Fruit fly (Drosophila melanogaster) whole organism, prepupa: ENCODE results near the gene tkv.

Experiments used
- Blimp-1 ChIP-seq: fragments of 200-800 bp; sonication (Bioruptor generic); optimal IDR thresholded peaks from 3 replicates; lab custom pipeline; 2017; ENCODE audit warnings: missing biosample characterization, missing genetic modification characterization, mild to moderate bottlenecking, moderate library complexity, missing genetic modification reagents
- CG10631 ChIP-seq: fragments of 200-800 bp; sonication (Bioruptor generic); optimal IDR thresholded peaks from 2 replicates; lab custom pipeline; 2016; ENCODE audit warnings: missing biosample characterization, missing genetic modification characterization
- CG10669 ChIP-seq: fragments of 200-800 bp; sonication (Bioruptor generic); optimal IDR thresholded peaks from 3 replicates; lab custom pipeline; 2018; ENCODE audit warnings: missing biosample characterization, mild to moderate bottlenecking, missing genetic modification characterization, moderate library complexity
- CG11294 ChIP-seq: fragments of 200-800 bp; sonication (Bioruptor generic); IDR thresholded peaks from 2 replicates; pipeline ENCODE4 v1.3.6; 2022; ENCODE audit warnings: missing biosample characterization, missing genetic modification characterization
- CG11762 ChIP-seq: fragments of 200-800 bp; sonication (Bioruptor generic); optimal IDR thresholded peaks from 3 replicates; lab custom pipeline; 2016; ENCODE audit warnings: missing biosample characterization, missing genetic modification characterization; ENCODE audit not compliant: insufficient read depth
- CG11902 ChIP-seq: fragments of 200-800 bp; sonication (Bioruptor generic); optimal IDR thresholded peaks from 3 replicates; lab custom pipeline; 2016; ENCODE audit warnings: missing biosample characterization, missing genetic modification characterization
- CG15336 ChIP-seq: fragments of 200-800 bp; sonication (Bioruptor generic); IDR thresholded peaks from 2 replicates; pipeline ENCODE4 v1.3.6; 2022; ENCODE audit warnings: missing biosample characterization, missing genetic modification characterization
- CG1621 ChIP-seq: fragments of 200-800 bp; sonication (Bioruptor generic); optimal IDR thresholded peaks from 3 replicates; lab custom pipeline; 2018; ENCODE audit warnings: missing biosample characterization, mild to moderate bottlenecking, missing genetic modification characterization
- CG16779 ChIP-seq: fragments of 200-800 bp; sonication (Bioruptor generic); optimal IDR thresholded peaks from 3 replicates; lab custom pipeline; 2017; ENCODE audit warnings: missing biosample characterization, mild to moderate bottlenecking, missing genetic modification characterization
- CG3032 ChIP-seq: fragments of 200-800 bp; optimal IDR thresholded peaks from 2 replicates; lab custom pipeline; 2019; ENCODE audit warnings: missing biosample characterization, mild to moderate bottlenecking, missing genetic modification characterization, moderate library complexity
- CG31627 ChIP-seq: fragments of 200-800 bp; sonication (Bioruptor generic); optimal IDR thresholded peaks from 3 replicates; lab custom pipeline; 2016; ENCODE audit warnings: missing biosample characterization, missing genetic modification characterization
- CG34406 ChIP-seq: fragments of 200-800 bp; sonication (Bioruptor generic); optimal IDR thresholded peaks from 3 replicates; lab custom pipeline; 2016; ENCODE audit warnings: missing biosample characterization, missing genetic modification characterization
- CG3919 ChIP-seq: fragments of 200-800 bp; sonication (Bioruptor generic); optimal IDR thresholded peaks from 3 replicates; lab custom pipeline; 2016; ENCODE audit warnings: missing biosample characterization, missing genetic modification characterization
- CG4318 ChIP-seq: fragments of 200-800 bp; sonication (Bioruptor generic); optimal IDR thresholded peaks from 3 replicates; lab custom pipeline; 2017; ENCODE audit warnings: missing biosample characterization, mild to moderate bottlenecking, missing genetic modification characterization
- CG6808 ChIP-seq: fragments of 200-800 bp; sonication (Bioruptor generic); optimal IDR thresholded peaks from 3 replicates; lab custom pipeline; 2017; ENCODE audit warnings: missing biosample characterization, missing genetic modification characterization, mild to moderate bottlenecking, moderate library complexity, missing genetic modification reagents
- CG6854 ChIP-seq: fragments of 200-800 bp; sonication (Bioruptor generic); optimal IDR thresholded peaks from 2 replicates; lab custom pipeline; 2017; ENCODE audit warnings: missing biosample characterization, mild to moderate bottlenecking, missing genetic modification characterization
- CG7368 ChIP-seq: fragments of 200-800 bp; sonication (Bioruptor generic); optimal IDR thresholded peaks from 3 replicates; lab custom pipeline; 2016; ENCODE audit warnings: missing biosample characterization, missing genetic modification characterization
- CG8119 ChIP-seq: fragments of 200-800 bp; sonication (Bioruptor generic); IDR thresholded peaks from 3 replicates; pipeline ENCODE4 v1.3.6; 2022; ENCODE audit warnings: missing biosample characterization, missing genetic modification characterization
- CG8319 ChIP-seq: fragments of 200-800 bp; sonication (Bioruptor generic); optimal IDR thresholded peaks from 3 replicates; lab custom pipeline; 2016; ENCODE audit warnings: missing biosample characterization, missing genetic modification characterization
- CG8632 ChIP-seq: fragments of 200-800 bp; sonication (Bioruptor generic); optimal IDR thresholded peaks from 3 replicates; lab custom pipeline; 2016; ENCODE audit warnings: missing biosample characterization, missing genetic modification characterization
- Eip75B ChIP-seq: fragments of 200-800 bp; sonication (Bioruptor generic); optimal IDR thresholded peaks from 3 replicates; lab custom pipeline; 2016; ENCODE audit warnings: missing biosample characterization, missing genetic modification characterization
- Eip78C ChIP-seq: fragments of 200-800 bp; sonication (Bioruptor generic); peaks from one replicate; lab custom pipeline; 2016; ENCODE audit warnings: missing biosample characterization, missing genetic modification characterization
- Eip93F ChIP-seq: fragments of 200-800 bp; sonication (Bioruptor generic); optimal IDR thresholded peaks from 2 replicates; lab custom pipeline; 2016; ENCODE audit warnings: missing biosample characterization, mild to moderate bottlenecking, missing genetic modification characterization
- Ets21C ChIP-seq: fragments of 200-800 bp; sonication (Bioruptor generic); optimal IDR thresholded peaks from 3 replicates; lab custom pipeline; 2016; ENCODE audit warnings: missing biosample characterization, missing genetic modification characterization
- Ets96B ChIP-seq: fragments of 200-800 bp; optimal IDR thresholded peaks from 2 replicates; lab custom pipeline; 2019; ENCODE audit warnings: missing biosample characterization, mild to moderate bottlenecking, missing genetic modification characterization, moderate library complexity
- Gug ChIP-seq: fragments of 200-800 bp; sonication (Bioruptor generic); IDR thresholded peaks from 2 replicates; pipeline ENCODE4 v1.3.6; 2022; ENCODE audit warnings: missing biosample characterization, missing genetic modification characterization
- Hr38 ChIP-seq: sonication (Bioruptor generic); optimal IDR thresholded peaks from 2 replicates; lab custom pipeline; 2016; ENCODE audit warnings: missing biosample characterization, missing genetic modification characterization
- Hr39 ChIP-seq: fragments of 200-800 bp; sonication (Bioruptor generic); optimal IDR thresholded peaks from 2 replicates; lab custom pipeline; 2016; ENCODE audit warnings: missing biosample characterization, missing genetic modification characterization
- Met ChIP-seq: fragments of 200-800 bp; sonication (Bioruptor generic); optimal IDR thresholded peaks from 3 replicates; lab custom pipeline; 2016; ENCODE audit warnings: missing biosample characterization, missing genetic modification characterization
- OdsH ChIP-seq: fragments of 200-800 bp; sonication (Bioruptor generic); optimal IDR thresholded peaks from 3 replicates; lab custom pipeline; 2016; ENCODE audit warnings: missing biosample characterization, missing genetic modification characterization
- Smox ChIP-seq: fragments of 200-800 bp; sonication (Bioruptor generic); optimal IDR thresholded peaks from 3 replicates; lab custom pipeline; 2016; ENCODE audit warnings: missing biosample characterization, missing genetic modification characterization
- Sox102F ChIP-seq: fragments of 200-800 bp; sonication (Bioruptor generic); optimal IDR thresholded peaks from 2 replicates; lab custom pipeline; 2016; ENCODE audit warnings: missing biosample characterization, mild to moderate bottlenecking, missing genetic modification characterization
- Sox15 ChIP-seq: fragments of 200-800 bp; sonication (Bioruptor generic); optimal IDR thresholded peaks from 3 replicates; lab custom pipeline; 2016; ENCODE audit warnings: missing biosample characterization, missing genetic modification characterization
- achi ChIP-seq: fragments of 200-800 bp; sonication (Bioruptor generic); optimal IDR thresholded peaks from 3 replicates; lab custom pipeline; 2016; ENCODE audit warnings: missing biosample characterization, missing genetic modification characterization
- acj6 ChIP-seq: fragments of 200-800 bp; sonication (Bioruptor generic); optimal IDR thresholded peaks from 3 replicates; lab custom pipeline; 2016; ENCODE audit warnings: missing biosample characterization, missing genetic modification characterization
- cyc ChIP-seq: fragments of 200-800 bp; sonication (Bioruptor generic); optimal IDR thresholded peaks from 3 replicates; lab custom pipeline; 2016; ENCODE audit warnings: missing biosample characterization, missing genetic modification characterization
- dac ChIP-seq: fragments of 200-800 bp; sonication (Bioruptor generic); optimal IDR thresholded peaks from 2 replicates; lab custom pipeline; 2017; ENCODE audit warnings: missing biosample characterization, mild to moderate bottlenecking, missing genetic modification characterization
- dsx ChIP-seq: fragments of 200-800 bp; optimal IDR thresholded peaks from 3 replicates; lab custom pipeline; 2019; ENCODE audit warnings: missing biosample characterization, mild to moderate bottlenecking, missing genetic modification characterization, moderate library complexity; ENCODE audit not compliant: poor library complexity, severe bottlenecking
- eg ChIP-seq: fragments of 200-800 bp; sonication (Bioruptor generic); IDR thresholded peaks from 3 replicates; pipeline ENCODE4 v1.3.6; 2022; ENCODE audit warnings: missing biosample characterization, missing genetic modification characterization
- esn ChIP-seq: fragments of 200-800 bp; sonication (Bioruptor generic); optimal IDR thresholded peaks from 2 replicates; lab custom pipeline; 2016; ENCODE audit warnings: missing biosample characterization, mild to moderate bottlenecking, missing genetic modification characterization, moderate library complexity
- fd59A ChIP-seq: fragments of 200-800 bp; sonication (Bioruptor generic); optimal IDR thresholded peaks from 2 replicates; lab custom pipeline; 2017; ENCODE audit warnings: missing biosample characterization, mild to moderate bottlenecking, missing genetic modification characterization, missing genetic modification reagents
- fd85E ChIP-seq: fragments of 200-800 bp; sonication (Bioruptor generic); optimal IDR thresholded peaks from 3 replicates; lab custom pipeline; 2016; ENCODE audit warnings: missing biosample characterization, missing genetic modification characterization
- fkh ChIP-seq: fragments of 200-800 bp; sonication (Bioruptor generic); optimal IDR thresholded peaks from 3 replicates; lab custom pipeline; 2017; ENCODE audit warnings: missing biosample characterization, mild to moderate bottlenecking, missing genetic modification characterization, moderate library complexity
- lz ChIP-seq: fragments of 200-800 bp; sonication (Bioruptor generic); optimal IDR thresholded peaks from 3 replicates; lab custom pipeline; 2016; ENCODE audit warnings: missing biosample characterization, missing genetic modification characterization
- net ChIP-seq: fragments of 200-800 bp; sonication (Bioruptor generic); optimal IDR thresholded peaks from 3 replicates; lab custom pipeline; 2016; ENCODE audit warnings: missing biosample characterization, missing genetic modification characterization
- pdm3 ChIP-seq: fragments of 200-800 bp; sonication (Bioruptor generic); optimal IDR thresholded peaks from 3 replicates; lab custom pipeline; 2016; ENCODE audit warnings: missing biosample characterization, missing genetic modification characterization
- salr ChIP-seq, 2 experiments: fragments of 200-800 bp; sonication (Bioruptor generic); optimal IDR thresholded peaks; 3 replicates each; lab custom pipeline; 2016 to 2018; ENCODE audit warnings: missing biosample characterization in 2 of 2, missing genetic modification characterization in 2 of 2, mild to moderate bottlenecking in 1 of 2
- spab ChIP-seq: fragments of 200-800 bp; sonication (Bioruptor generic); optimal IDR thresholded peaks from 2 replicates; lab custom pipeline; 2017; ENCODE audit warnings: missing biosample characterization, mild to moderate bottlenecking, missing genetic modification characterization, missing genetic modification reagents
- ss ChIP-seq, 2 experiments: fragments of 200-800 bp; sonication (Bioruptor generic); optimal IDR thresholded peaks; 2 replicates in 1 of 2; 3 replicates in 1 of 2; lab custom pipeline; 2017 to 2018; ENCODE audit warnings: mild to moderate bottlenecking in 2 of 2, missing biosample characterization in 2 of 2, missing genetic modification characterization in 2 of 2, moderate library complexity in 1 of 2
- svp ChIP-seq: fragments of 200-800 bp; sonication (Bioruptor generic); peaks from one replicate; lab custom pipeline; 2016; ENCODE audit warnings: missing biosample characterization, missing genetic modification characterization
- topi ChIP-seq: fragments of 200-800 bp; sonication (Bioruptor generic); optimal IDR thresholded peaks from 3 replicates; lab custom pipeline; 2016; ENCODE audit warnings: missing biosample characterization, missing genetic modification characterization
- vri ChIP-seq: fragments of 200-800 bp; sonication (Bioruptor generic); optimal IDR thresholded peaks from 3 replicates; lab custom pipeline; 2016; ENCODE audit warnings: missing biosample characterization, mild to moderate bottlenecking, missing genetic modification characterization

The tkv gene

dm6 chr2L:5245363-5245892, 25.8 kb downstream of the tkv start:
- TF ChIP-seq CG4318 (GFP tag; lab: Kevin White, UChicago) (no peak), CG8119 (GFP tag; lab: Robert Waterston, UW) (0 out of 3 replicates have a peak, but pooled peaks have one; percentile 16), esn (GFP tag; lab: Kevin White, UChicago) (peak; percentile 44), CG10631 (GFP tag; lab: Kevin White, UChicago) (peak; percentile 27), Smox (GFP tag; lab: Kevin White, UChicago) (peak; percentile 38), acj6 (GFP tag; lab: Kevin White, UChicago) (peak; percentile 15), OdsH (GFP tag; lab: Kevin White, UChicago) (peak; percentile 31), lz (GFP tag; lab: Kevin White, UChicago) (no peak), spab (GFP tag; lab: Kevin White, UChicago) (peak; percentile 15), net (GFP tag; lab: Kevin White, UChicago) (no peak), CG3032 (peak; percentile 14), CG8319 (GFP tag; lab: Kevin White, UChicago) (no peak), Ets21C (no peak), eg (GFP tag; lab: Robert Waterston, UW) (peak; percentile 43; the same call in 1 of the 3 replicates), Met (GFP tag; lab: Kevin White, UChicago) (peak; percentile 39), CG31627 (GFP tag; lab: Kevin White, UChicago) (peak; percentile 26), Blimp-1 (no peak), vri (peak; percentile 51), Sox102F (peak; percentile 40), Hr39 (peak; percentile 21), Sox15 (GFP tag; lab: Kevin White, UChicago) (no peak), achi (GFP tag; lab: Kevin White, UChicago) (peak; percentile 14), CG3919 (GFP tag; lab: Kevin White, UChicago) (peak; percentile 28), CG7368 (GFP tag; lab: Kevin White, UChicago) (peak; percentile 19), topi (GFP tag; lab: Kevin White, UChicago) (peak; percentile 14), Eip75B (GFP tag; lab: Kevin White, UChicago) (peak; percentile 16), CG8632 (GFP tag; lab: Kevin White, UChicago) (no peak), CG6854 (GFP tag; lab: Kevin White, UChicago) (no peak), CG34406 (GFP tag; lab: Kevin White, UChicago) (no peak), CG11762 (GFP tag; lab: Kevin White, UChicago) (no peak), Eip78C (peak; percentile 75), salr (GFP tag; optimal IDR thresholded peaks at IDR 0.05; lab: Kevin White, UChicago) (no peak), Eip93F (no peak), fd85E (GFP tag; lab: Kevin White, UChicago) (no peak), dsx (GFP tag; lab: Kevin White, UChicago) (peak; percentile 33), pdm3 (GFP tag; lab: Kevin White, UChicago) (peak; percentile 35), ss (GFP tag; optimal IDR thresholded peaks at IDR 0.05; lab: Kevin White, UChicago) (peak in 1 of 2 experiments; percentile 13), svp (peak; percentile 69), fd59A (GFP tag; lab: Kevin White, UChicago) (no peak), CG11902 (GFP tag; lab: Kevin White, UChicago) (no peak), CG11294 (GFP tag; lab: Robert Waterston, UW) (no peak), CG6808 (GFP tag; lab: Kevin White, UChicago) (peak; percentile 14), Ets96B (tag; lab: Kevin White, UChicago) (peak; percentile 38), fkh (GFP tag; lab: Kevin White, UChicago) (no peak), Hr38 (GFP tag; lab: Kevin White, UChicago) (no peak), dac (GFP tag; lab: Kevin White, UChicago) (no peak), CG10669 (no peak), Gug (GFP tag; lab: Robert Waterston, UW) (no peak; the same call in 1 of the 2 replicates), CG15336 (GFP tag; lab: Robert Waterston, UW) (no peak), CG16779 (tag; lab: Kevin White, UChicago) (no peak), CG1621 (tag; lab: Kevin White, UChicago) (no peak), cyc (GFP tag; lab: Kevin White, UChicago) (peak; percentile 18)
